Worm (Caenorhabditis elegans) whole organism, late embryonic: ENCODE data around the gene nep-10.

ENCODE experiments used
- C08G9.2 ChIP-seq: sonication (generic microtip); optimal IDR thresholded peaks from 2 replicates; lab custom pipeline; 2016; ENCODE audit warnings: mild to moderate bottlenecking, missing genetic modification characterization, moderate library complexity, missing compliant biosample characterization
- C38D4.7 ChIP-seq: fragments of 200-800 bp; sonication (Bioruptor generic); optimal IDR thresholded peaks from 2 replicates; lab custom pipeline; 2018; ENCODE audit warnings: mild to moderate bottlenecking, missing genetic modification characterization, moderate library complexity, missing compliant biosample characterization
- F13H6.1 ChIP-seq: sonication (generic microtip); optimal IDR thresholded peaks from 2 replicates; lab custom pipeline; 2016; ENCODE audit warnings: missing genetic modification characterization, missing compliant biosample characterization
- K02D7.2 ChIP-seq: sonication (generic microtip); optimal IDR thresholded peaks from 2 replicates; lab custom pipeline; 2017; ENCODE audit warnings: mild to moderate bottlenecking, missing genetic modification characterization, missing compliant biosample characterization
- K09A11.1 ChIP-seq: sonication (generic microtip); optimal IDR thresholded peaks from 2 replicates; lab custom pipeline; 2017; ENCODE audit warnings: antibody characterized with exemption, mild to moderate bottlenecking, missing genetic modification characterization, missing compliant biosample characterization; ENCODE audit not compliant: insufficient read depth
- T23F11.4 ChIP-seq: fragments of 200-800 bp; sonication (Bioruptor generic); optimal IDR thresholded peaks from 2 replicates; lab custom pipeline; 2018; ENCODE audit warnings: mild to moderate bottlenecking, missing genetic modification characterization, missing compliant biosample characterization
- ama-1 ChIP-seq: fragments of 150-350 bp; optimal IDR thresholded peaks from 2 replicates; lab custom pipeline; 2014
- ceh-14 ChIP-seq: sonication (generic microtip); optimal IDR thresholded peaks from 2 replicates; lab custom pipeline; 2016; ENCODE audit warnings: missing genotype, missing genetic modification characterization, missing compliant biosample characterization
- ceh-19 ChIP-seq: fragments of 200-800 bp; sonication (Bioruptor generic); optimal IDR thresholded peaks from 2 replicates; lab custom pipeline; 2018; ENCODE audit warnings: mild to moderate bottlenecking, missing genetic modification characterization, missing compliant biosample characterization
- ceh-2 ChIP-seq: sonication (generic microtip); optimal IDR thresholded peaks from 2 replicates; lab custom pipeline; 2016; ENCODE audit warnings: missing genotype, missing genetic modification characterization, missing compliant biosample characterization
- ceh-22 ChIP-seq: sonication (generic microtip); optimal IDR thresholded peaks from 2 replicates; lab custom pipeline; 2017; ENCODE audit warnings: missing biosample characterization, missing genetic modification characterization
- ceh-24 ChIP-seq: sonication (generic microtip); optimal IDR thresholded peaks from 2 replicates; lab custom pipeline; 2016; ENCODE audit warnings: mild to moderate bottlenecking, missing genetic modification characterization, missing compliant biosample characterization
- ceh-30 ChIP-seq: fragments of 150-350 bp; optimal IDR thresholded peaks from 2 replicates; lab custom pipeline; 2014; ENCODE audit warnings: missing biosample characterization, missing genetic modification characterization
- ceh-45 ChIP-seq: fragments of 200-800 bp; sonication (Bioruptor generic); IDR thresholded peaks from 2 replicates; pipeline ENCODE4 v1.3.6; 2022; ENCODE audit warnings: missing genetic modification reagents, missing genetic modification characterization, missing compliant biosample characterization
- ceh-48 ChIP-seq: sonication (generic microtip); optimal IDR thresholded peaks from 2 replicates; lab custom pipeline; 2016; ENCODE audit warnings: missing genetic modification characterization, inconsistent platforms, missing compliant biosample characterization
- ceh-6 ChIP-seq: fragments of 200-800 bp; sonication (Bioruptor generic); optimal IDR thresholded peaks from 2 replicates; lab custom pipeline; 2018; ENCODE audit warnings: mild to moderate bottlenecking, missing genetic modification characterization, missing compliant biosample characterization
- dve-1 ChIP-seq: sonication (generic microtip); optimal IDR thresholded peaks from 2 replicates; lab custom pipeline; 2017; ENCODE audit warnings: antibody characterized with exemption, mild to moderate bottlenecking, missing genetic modification characterization, missing compliant biosample characterization
- elt-2 ChIP-seq: sonication (generic microtip); optimal IDR thresholded peaks from 2 replicates; lab custom pipeline; 2016; ENCODE audit warnings: missing genetic modification reagents, missing genetic modification characterization, missing compliant biosample characterization
- elt-4 ChIP-seq: sonication (generic microtip); optimal IDR thresholded peaks from 2 replicates; lab custom pipeline; 2016; ENCODE audit warnings: missing genetic modification characterization, missing compliant biosample characterization
- fkh-6 ChIP-seq: sonication (generic microtip); optimal IDR thresholded peaks from 2 replicates; lab custom pipeline; 2016; ENCODE audit warnings: missing genetic modification characterization, missing compliant biosample characterization
- hlh-13 ChIP-seq: fragments of 200-800 bp; sonication (Bioruptor generic); optimal IDR thresholded peaks from 2 replicates; lab custom pipeline; 2018; ENCODE audit warnings: mild to moderate bottlenecking, missing genetic modification characterization, missing compliant biosample characterization
- hlh-30 ChIP-seq: sonication (generic microtip); optimal IDR thresholded peaks from 2 replicates; lab custom pipeline; 2017; ENCODE audit warnings: antibody characterized with exemption, missing genetic modification characterization, missing compliant biosample characterization; ENCODE audit not compliant: insufficient read depth
- hlh-8 ChIP-seq: sonication (generic microtip); optimal IDR thresholded peaks from 2 replicates; lab custom pipeline; 2016; ENCODE audit warnings: missing genotype, missing genetic modification characterization, missing compliant biosample characterization
- lin-11 ChIP-seq: fragments of 200-800 bp; sonication (Bioruptor generic); optimal IDR thresholded peaks from 2 replicates; lab custom pipeline; 2018; ENCODE audit warnings: mild to moderate bottlenecking, missing genetic modification characterization, missing compliant biosample characterization
- mec-3 ChIP-seq: sonication (generic microtip); optimal IDR thresholded peaks from 2 replicates; lab custom pipeline; 2016; ENCODE audit warnings: borderline replicate concordance, missing genetic modification characterization, missing compliant biosample characterization
- nfya-1 ChIP-seq: sonication (generic microtip); optimal IDR thresholded peaks from 2 replicates; lab custom pipeline; 2017; ENCODE audit warnings: missing genetic modification characterization, mild to moderate bottlenecking, missing compliant biosample characterization, antibody characterized with exemption, moderate library complexity
- nhr-232 ChIP-seq: sonication (generic microtip); optimal IDR thresholded peaks from 2 replicates; lab custom pipeline; 2016; ENCODE audit warnings: missing genetic modification characterization, missing compliant biosample characterization
- odd-2 ChIP-seq: sonication (generic microtip); optimal IDR thresholded peaks from 2 replicates; lab custom pipeline; 2017; ENCODE audit warnings: antibody characterized with exemption, mild to moderate bottlenecking, missing genetic modification characterization, missing compliant biosample characterization
- pax-1 ChIP-seq: fragments of 150-350 bp; optimal IDR thresholded peaks from 2 replicates; lab custom pipeline; 2014; ENCODE audit warnings: missing biosample characterization, missing genetic modification characterization
- pqm-1 ChIP-seq: sonication (generic microtip); optimal IDR thresholded peaks from 2 replicates; lab custom pipeline; 2016; ENCODE audit warnings: missing genetic modification characterization, missing compliant biosample characterization
- ref-2 ChIP-seq: sonication (generic microtip); optimal IDR thresholded peaks from 2 replicates; lab custom pipeline; 2016; ENCODE audit warnings: missing genetic modification characterization, missing compliant biosample characterization
- sdc-2 ChIP-seq: sonication (generic microtip); optimal IDR thresholded peaks from 2 replicates; lab custom pipeline; 2016; ENCODE audit warnings: missing genotype, missing genetic modification characterization, missing compliant biosample characterization
- sox-2 ChIP-seq: fragments of 200-800 bp; sonication (Bioruptor generic); IDR thresholded peaks from 2 replicates; pipeline ENCODE4 v1.3.6; 2022; ENCODE audit warnings: missing genetic modification reagents, missing genetic modification characterization, missing compliant biosample characterization
- syd-9 ChIP-seq: sonication (generic microtip); optimal IDR thresholded peaks from 2 replicates; lab custom pipeline; 2016; ENCODE audit warnings: mild to moderate bottlenecking, missing genetic modification characterization, moderate library complexity, missing compliant biosample characterization
- tbx-2 ChIP-seq: sonication (generic microtip); optimal IDR thresholded peaks from 2 replicates; lab custom pipeline; 2016; ENCODE audit warnings: missing genetic modification characterization, missing compliant biosample characterization
- tbx-7 ChIP-seq: sonication (generic microtip); optimal IDR thresholded peaks from 2 replicates; lab custom pipeline; 2016; ENCODE audit warnings: missing genotype, missing genetic modification characterization, missing compliant biosample characterization
- ttx-3 ChIP-seq: sonication (generic microtip); optimal IDR thresholded peaks from 2 replicates; lab custom pipeline; 2016; ENCODE audit warnings: missing genetic modification reagents, missing genetic modification characterization, missing compliant biosample characterization
- unc-86 ChIP-seq: sonication (generic microtip); optimal IDR thresholded peaks from 2 replicates; lab custom pipeline; 2016; ENCODE audit warnings: missing genetic modification characterization, missing compliant biosample characterization
- ztf-16 ChIP-seq: sonication (generic microtip); optimal IDR thresholded peaks from 2 replicates; lab custom pipeline; 2017; ENCODE audit warnings: missing genetic modification characterization, missing compliant biosample characterization

The nep-10 gene

ce11 chrII:3399212-3399611 is 3.5 kb downstream of the nep-10 start, which contains the start of gene nep-9:
nep-9 (minus strand) TSS chrII:3399312.
- TF ChIP-seq elt-2 (tag; lab: Kevin White, UChicago) (no peak), pqm-1 (tag; lab: Kevin White, UChicago) (no peak), hlh-13 (GFP tag; lab: Kevin White, UChicago) (no peak), T23F11.4 (GFP tag; lab: Kevin White, UChicago) (no peak), sox-2 (no peak), nfya-1 (tag; lab: Kevin White, UChicago) (no peak), ceh-22 (tag; lab: Kevin White, UChicago) (no peak), dve-1 (no peak)

ce11 chrII:3395484-3395883 is 7.3 kb downstream of the nep-10 start, which contains the start of gene nep-20:
nep-20 (minus strand) TSS chrII:3395584.
- TF ChIP-seq ama-1 (lab: Kevin White, UChicago) (no peak), fkh-6 (tag; lab: Kevin White, UChicago) (no peak), ceh-14 (no peak), ceh-24 (tag; lab: Kevin White, UChicago) (no peak), C08G9.2 (tag; lab: Kevin White, UChicago) (no peak), mec-3 (no peak), ceh-45 (GFP tag; lab: Robert Waterston, UW) (no peak), unc-86 (tag; lab: Kevin White, UChicago) (no peak), ttx-3 (tag; lab: Kevin White, UChicago) (no peak), F13H6.1 (no peak), ceh-30 (tag; lab: Kevin White, UChicago) (no peak), dve-1 (no peak), T23F11.4 (GFP tag; lab: Kevin White, UChicago) (no peak), ceh-2 (tag; lab: Kevin White, UChicago) (no peak), ceh-6 (GFP tag; lab: Kevin White, UChicago) (no peak), nhr-232 (tag; lab: Kevin White, UChicago) (no peak), hlh-8 (tag; lab: Kevin White, UChicago) (no peak), elt-2 (tag; lab: Kevin White, UChicago) (no peak), ref-2 (tag; lab: Kevin White, UChicago) (no peak)

- no peak for TF ChIP-seq odd-2
- no peak for TF ChIP-seq pqm-1 (tag; lab: Kevin White, UChicago)
- no peak for TF ChIP-seq fkh-6 (tag; lab: Kevin White, UChicago)
- no peak for TF ChIP-seq hlh-13 (GFP tag; lab: Kevin White, UChicago)
- TF ChIP-seq nhr-232 (tag; lab: Kevin White, UChicago): no peak
- no peak for TF ChIP-seq ceh-6 (GFP tag; lab: Kevin White, UChicago)
- no peak for TF ChIP-seq tbx-2 (tag; lab: Kevin White, UChicago)
- no peak for TF ChIP-seq F13H6.1
- no peak for TF ChIP-seq ceh-45 (GFP tag; lab: Robert Waterston, UW)
- TF ChIP-seq elt-4 (tag; lab: Kevin White, UChicago): no peak
- no peak for TF ChIP-seq C08G9.2 (tag; lab: Kevin White, UChicago)
- no peak for TF ChIP-seq sox-2
- no peak for TF ChIP-seq pax-1 (tag; lab: Kevin White, UChicago)
- no peak for TF ChIP-seq ceh-30 (tag; lab: Kevin White, UChicago)
- no peak for TF ChIP-seq K02D7.2 (tag; lab: Kevin White, UChicago)
- no peak for TF ChIP-seq ref-2 (tag; lab: Kevin White, UChicago)
- no peak for TF ChIP-seq K09A11.1 (tag; lab: Kevin White, UChicago)
Measured at ce11 chrII:3387503-3387902, 15.3 kb downstream of the nep-10 start, which contains the start of gene T06D4.6. T06D4.6 (minus strand) TSS chrII:3387603.

- TF ChIP-seq hlh-30 (tag; lab: Kevin White, UChicago) (no peak), C38D4.7 (no peak), hlh-8 (tag; lab: Kevin White, UChicago) (no peak), ref-2 (tag; lab: Kevin White, UChicago) (no peak), sdc-2 (tag; lab: Kevin White, UChicago) (no peak), ama-1 (lab: Kevin White, UChicago) (no peak), ztf-16 (tag; lab: Kevin White, UChicago) (no peak), ceh-48 (tag; lab: Kevin White, UChicago) (no peak), tbx-2 (tag; lab: Kevin White, UChicago) (no peak), syd-9 (tag; lab: Kevin White, UChicago) (no peak), nfya-1 (tag; lab: Kevin White, UChicago) (no peak), lin-11 (no peak), ceh-19 (GFP tag; lab: Kevin White, UChicago) (no peak), tbx-7 (tag; lab: Kevin White, UChicago) (no peak), ceh-45 (GFP tag; lab: Robert Waterston, UW) (no peak)
Measured at ce11 chrII:3385736-3386135, 17.0 kb downstream of the nep-10 start, which contains the start of gene T06D4.2. T06D4.2 (minus strand) TSS chrII:3385905.
